Worm (Caenorhabditis elegans): ENCODE results near the gene R07B1.8.

DNA sequence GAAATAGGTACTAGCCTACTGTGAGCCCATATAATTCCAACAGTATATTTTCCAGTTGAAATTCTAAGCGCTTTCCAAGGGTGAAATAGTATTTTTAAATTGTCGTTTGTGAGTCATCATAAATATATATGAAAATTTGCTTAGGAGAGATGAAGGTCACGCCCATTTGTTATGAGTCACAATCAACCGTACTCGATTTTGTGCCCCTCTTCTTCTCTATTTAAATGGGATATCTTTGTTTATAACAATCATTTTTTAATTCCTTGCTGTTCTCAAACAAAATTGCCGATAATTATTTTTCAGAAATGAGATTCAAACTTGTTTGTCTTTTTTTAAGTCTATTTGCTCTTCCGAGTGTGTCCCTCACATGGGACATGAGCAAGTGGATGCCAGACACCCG lies 46.5 kb upstream of the R07B1.8 start, which contains the start of gene folr-1:
- no peak for TF ChIP-seq lin-39 (tag; optimal IDR thresholded peaks at IDR 0.05)
- TF ChIP-seq aha-1 (tag): no peak
- no peak for TF ChIP-seq lin-15B (tag; optimal IDR thresholded peaks at IDR 0.05)
- no peak for TF ChIP-seq ztf-11 (tag; optimal IDR thresholded peaks at IDR 0.05)
- no peak for TF ChIP-seq F44E2.7 (GFP tag; IDR thresholded peaks at IDR 0.05)
- TF ChIP-seq unc-62 (GFP tag; optimal IDR thresholded peaks at IDR 0.05 in 1 of 2): no peak
- TF ChIP-seq unc-62 (tag; optimal IDR thresholded peaks at IDR 0.05): no peak
- no peak for TF ChIP-seq Y5F2A.4 (GFP tag; optimal IDR thresholded peaks at IDR 0.05)
- TF ChIP-seq gei-8 (GFP tag; optimal IDR thresholded peaks at IDR 0.05): no peak
- no peak for TF ChIP-seq ama-1 (optimal IDR thresholded peaks at IDR 0.05)
- TF ChIP-seq aly-2 (tag; optimal IDR thresholded peaks at IDR 0.05): no peak
